Fruit fly (Drosophila melanogaster) whole organism: ENCODE measurements around the gene CG13041.

Source experiments
- CG8478 ChIP-seq: fragments of >200 bp; optimal IDR thresholded peaks from 2 replicates; lab custom pipeline; 2018; ENCODE audit warnings: inconsistent platforms
- Dll ChIP-seq: fragments of >200 bp; optimal IDR thresholded peaks from 2 replicates; lab custom pipeline; 2017
- EcR ChIP-seq, 2 experiments: fragments of >200 bp; optimal IDR thresholded peaks; 2 replicates each; lab custom pipeline; 2017; ENCODE audit warnings: missing biosample characterization in 2 of 2, missing genetic modification characterization in 2 of 2, missing genetic modification reagents in 2 of 2
- pan ChIP-seq: fragments of >200 bp; optimal IDR thresholded peaks from 2 replicates; lab custom pipeline; 2017
- psq ChIP-seq: fragments of >200 bp; optimal IDR thresholded peaks from 2 replicates; lab custom pipeline; 2017
- usp ChIP-seq: fragments of >200 bp; optimal IDR thresholded peaks from 2 replicates; lab custom pipeline; 2017; ENCODE audit warnings: missing biosample characterization, missing genetic modification characterization, mixed read lengths

DNA sequence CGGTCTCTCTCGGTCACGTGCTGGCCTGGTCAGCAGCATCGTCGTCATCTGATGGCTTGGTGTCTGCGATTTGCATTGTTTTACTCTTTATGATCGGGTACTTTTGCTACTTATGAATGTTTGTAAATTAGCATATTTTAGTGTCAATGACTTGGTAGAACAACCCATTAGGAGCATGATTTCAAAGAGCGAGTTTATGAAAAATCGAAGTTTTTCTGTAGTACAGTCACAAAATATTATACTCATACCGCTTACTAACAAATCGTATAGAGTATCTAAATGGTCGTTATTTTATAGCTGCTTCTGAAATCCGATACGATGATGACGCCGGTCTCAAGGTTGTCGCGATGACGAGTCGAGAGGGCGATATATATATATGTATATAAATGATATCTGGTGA lies 33.1 kb downstream of the CG13041 start:
- TF ChIP-seq psq (lab: Kevin White, UChicago) (no peak), CG8478 (lab: Kevin White, UChicago) (no peak), usp (no peak), pan (lab: Kevin White, UChicago) (no peak), Dll (lab: Kevin White, UChicago) (no peak), EcR (GFP tag; optimal IDR thresholded peaks at IDR 0.05; lab: Kevin White, UChicago) (no peak)
